Fruit fly (Drosophila melanogaster) whole organism, embryonic: Measurements from ENCODE around the gene Tsr1.
A peak's percentile ranks its signal among the peaks of the same experiment; 100 is the strongest.

Experiments used
- CG10267 ChIP-seq: fragments of 200-800 bp; sonication (Bioruptor generic); optimal IDR thresholded peaks from 2 replicates; lab custom pipeline; 2018; ENCODE audit warnings: missing biosample characterization, mild to moderate bottlenecking, missing genetic modification characterization, moderate library complexity
- CG10366 ChIP-seq: fragments of 200-800 bp; sonication (Bioruptor generic); IDR thresholded peaks from 2 replicates; pipeline ENCODE4 v1.3.6; 2022; ENCODE audit warnings: missing biosample characterization, missing genetic modification characterization
- CG10462 ChIP-seq: fragments of 200-800 bp; sonication (Bioruptor generic); optimal IDR thresholded peaks from 2 replicates; lab custom pipeline; 2016; ENCODE audit warnings: missing biosample characterization, missing genetic modification characterization
- CG10979 ChIP-seq: fragments of 200-800 bp; sonication (Bioruptor generic); optimal IDR thresholded peaks from 2 replicates; lab custom pipeline; 2018; ENCODE audit warnings: missing biosample characterization, mild to moderate bottlenecking, missing genetic modification characterization, moderate library complexity
- CG11695 ChIP-seq: fragments of 200-800 bp; sonication (Bioruptor generic); IDR thresholded peaks from 3 replicates; pipeline ENCODE4 v1.3.6; 2022; ENCODE audit warnings: missing biosample characterization, missing genetic modification characterization
- CG12104 ChIP-seq: fragments of 200-800 bp; sonication (Bioruptor generic); optimal IDR thresholded peaks from 3 replicates; lab custom pipeline; 2016; ENCODE audit warnings: missing biosample characterization, missing genetic modification characterization
- CG1233 ChIP-seq: fragments of 200-800 bp; sonication (Bioruptor generic); optimal IDR thresholded peaks from 4 replicates; lab custom pipeline; 2018; ENCODE audit warnings: missing biosample characterization, mild to moderate bottlenecking, missing genetic modification characterization
- CG12659 ChIP-seq: fragments of 200-800 bp; sonication (Bioruptor generic); optimal IDR thresholded peaks from 3 replicates; lab custom pipeline; 2017; ENCODE audit warnings: mild to moderate bottlenecking, missing biosample characterization, missing genetic modification reagents, missing genetic modification characterization
- CG15601 ChIP-seq: fragments of 200-800 bp; sonication (Bioruptor generic); optimal IDR thresholded peaks from 3 replicates; lab custom pipeline; 2019; ENCODE audit warnings: missing biosample characterization, mild to moderate bottlenecking, missing genetic modification characterization, moderate library complexity
- CG1602 ChIP-seq: fragments of 200-800 bp; sonication (Bioruptor generic); optimal IDR thresholded peaks from 3 replicates; lab custom pipeline; 2016; ENCODE audit warnings: missing biosample characterization, missing genetic modification characterization
- CG17359 ChIP-seq: fragments of 200-800 bp; sonication (Bioruptor generic); optimal IDR thresholded peaks from 3 replicates; lab custom pipeline; 2018; ENCODE audit warnings: missing biosample characterization, mild to moderate bottlenecking, missing genetic modification characterization, moderate library complexity
- CG1792 ChIP-seq: fragments of 200-800 bp; sonication (Bioruptor generic); optimal IDR thresholded peaks from 2 replicates; lab custom pipeline; 2016; ENCODE audit warnings: missing biosample characterization, missing genetic modification characterization
- CG1832 ChIP-seq: fragments of 200-800 bp; sonication (Bioruptor generic); optimal IDR thresholded peaks from 2 replicates; lab custom pipeline; 2017; ENCODE audit warnings: missing biosample characterization, mild to moderate bottlenecking, missing genetic modification characterization, inconsistent platforms
- CG2202 ChIP-seq: fragments of 200-800 bp; sonication (Bioruptor generic); optimal IDR thresholded peaks from 2 replicates; lab custom pipeline; 2018; ENCODE audit warnings: missing biosample characterization, mild to moderate bottlenecking, missing genetic modification characterization
- CG2678 ChIP-seq: fragments of 200-800 bp; sonication (Bioruptor generic); optimal IDR thresholded peaks from 3 replicates; lab custom pipeline; 2019; ENCODE audit warnings: missing biosample characterization, mild to moderate bottlenecking, missing genetic modification characterization, moderate library complexity
- CG3163 ChIP-seq: fragments of 200-800 bp; sonication (Bioruptor generic); optimal IDR thresholded peaks from 3 replicates; lab custom pipeline; 2016; ENCODE audit warnings: missing biosample characterization, missing genetic modification characterization
- CG43689 ChIP-seq: fragments of 200-800 bp; sonication (Bioruptor generic); IDR thresholded peaks from 2 replicates; pipeline ENCODE4 v1.3.6; 2022; ENCODE audit warnings: missing biosample characterization, missing genetic modification characterization
- CG4404 ChIP-seq: fragments of 200-800 bp; sonication (Bioruptor generic); IDR thresholded peaks from 2 replicates; pipeline ENCODE4 v1.3.6; 2022; ENCODE audit warnings: missing biosample characterization, missing genetic modification characterization
- CG6791 ChIP-seq: fragments of 200-800 bp; sonication (Bioruptor generic); IDR thresholded peaks from 3 replicates; pipeline ENCODE4 v1.3.6; 2022; ENCODE audit warnings: missing biosample characterization, missing genetic modification characterization; ENCODE audit not compliant: partially characterized antibody
- CG7839 ChIP-seq: fragments of 200-800 bp; sonication (Bioruptor generic); optimal IDR thresholded peaks from 3 replicates; lab custom pipeline; 2018; ENCODE audit warnings: missing biosample characterization, mild to moderate bottlenecking, missing genetic modification characterization, moderate library complexity
- Camta ChIP-seq: fragments of 200-800 bp; sonication (Bioruptor generic); optimal IDR thresholded peaks from 2 replicates; lab custom pipeline; 2016; ENCODE audit warnings: missing biosample characterization, missing genetic modification characterization
- Dek ChIP-seq: fragments of 200-800 bp; sonication (Bioruptor generic); optimal IDR thresholded peaks from 3 replicates; lab custom pipeline; 2019; ENCODE audit warnings: missing biosample characterization, mild to moderate bottlenecking, missing genetic modification characterization, moderate library complexity
- H2.0 ChIP-seq: fragments of 200-800 bp; sonication (Bioruptor generic); IDR thresholded peaks from 2 replicates; pipeline ENCODE4 v1.3.6; 2022; ENCODE audit warnings: missing biosample characterization, missing genetic modification characterization
- Hr3 ChIP-seq: fragments of 200-800 bp; sonication (Bioruptor generic); optimal IDR thresholded peaks from 3 replicates; lab custom pipeline; 2016; ENCODE audit warnings: missing biosample characterization, missing genetic modification characterization
- Lim3 ChIP-seq: fragments of 200-800 bp; sonication (Bioruptor generic); IDR thresholded peaks from 2 replicates; pipeline ENCODE4 v1.3.6; 2022; ENCODE audit warnings: missing biosample characterization, missing genetic modification characterization
- Lpt ChIP-seq: fragments of >200 bp; optimal IDR thresholded peaks from 2 replicates; lab custom pipeline; 2018; ENCODE audit warnings: missing biosample characterization, missing genetic modification characterization
- Mad ChIP-seq: fragments of 200-800 bp; sonication (Bioruptor generic); optimal IDR thresholded peaks from 2 replicates; lab custom pipeline; 2016; ENCODE audit warnings: missing biosample characterization, missing genetic modification characterization
- aop ChIP-seq: fragments of 200-800 bp; sonication (Bioruptor generic); IDR thresholded peaks from 2 replicates; pipeline ENCODE4 v1.3.6; 2022; ENCODE audit warnings: missing biosample characterization, missing genetic modification characterization
- br ChIP-seq: fragments of >200 bp; optimal IDR thresholded peaks from 2 replicates; lab custom pipeline; 2017
- caup ChIP-seq: fragments of 200-800 bp; sonication (Bioruptor generic); optimal IDR thresholded peaks from 3 replicates; lab custom pipeline; 2017; ENCODE audit warnings: missing biosample characterization, mild to moderate bottlenecking, missing genetic modification characterization, moderate library complexity; ENCODE audit not compliant: severe bottlenecking
- chn ChIP-seq: fragments of 200-800 bp; sonication (Bioruptor generic); optimal IDR thresholded peaks from 2 replicates; lab custom pipeline; 2016; ENCODE audit warnings: missing biosample characterization, missing genetic modification characterization
- dmrt99B ChIP-seq: fragments of 200-800 bp; sonication (Bioruptor generic); optimal IDR thresholded peaks from 2 replicates; lab custom pipeline; 2018; ENCODE audit warnings: missing biosample characterization, mild to moderate bottlenecking, missing genetic modification characterization, moderate library complexity
- gt ChIP-seq: fragments of 200-800 bp; sonication (Bioruptor generic); IDR thresholded peaks from 2 replicates; pipeline ENCODE4 v1.3.6; 2022; ENCODE audit warnings: missing biosample characterization, missing genetic modification characterization
- hbn ChIP-seq: fragments of 200-800 bp; sonication (Bioruptor generic); IDR thresholded peaks from 2 replicates; pipeline ENCODE4 v1.3.6; 2022; ENCODE audit warnings: missing biosample characterization, missing genetic modification characterization; ENCODE audit not compliant: partially characterized antibody
- her ChIP-seq: fragments of 200-800 bp; sonication (Bioruptor generic); optimal IDR thresholded peaks from 2 replicates; lab custom pipeline; 2016; ENCODE audit warnings: missing biosample characterization, missing genetic modification characterization
- jumu ChIP-seq: fragments of 200-800 bp; sonication (Bioruptor generic); optimal IDR thresholded peaks from 3 replicates; lab custom pipeline; 2016; ENCODE audit warnings: missing biosample characterization, missing genetic modification characterization
- mam ChIP-seq: fragments of 200-800 bp; sonication (Bioruptor generic); optimal IDR thresholded peaks from 3 replicates; lab custom pipeline; 2016; ENCODE audit warnings: missing biosample characterization, missing genetic modification characterization
- mirr ChIP-seq: fragments of 200-800 bp; sonication (Bioruptor generic); optimal IDR thresholded peaks from 3 replicates; lab custom pipeline; 2018; ENCODE audit warnings: missing biosample characterization, mild to moderate bottlenecking, missing genetic modification characterization
- nom ChIP-seq: fragments of 200-800 bp; sonication (Bioruptor generic); optimal IDR thresholded peaks from 2 replicates; lab custom pipeline; 2017; ENCODE audit warnings: missing biosample characterization, missing genetic modification characterization, mild to moderate bottlenecking, moderate library complexity, missing genetic modification reagents
- p53 ChIP-seq: fragments of 200-800 bp; sonication (Bioruptor generic); optimal IDR thresholded peaks from 2 replicates; lab custom pipeline; 2016; ENCODE audit warnings: missing biosample characterization, missing genetic modification characterization
- pho ChIP-seq: fragments of 200-800 bp; sonication (Bioruptor generic); optimal IDR thresholded peaks from 2 replicates; lab custom pipeline; 2016; ENCODE audit warnings: missing biosample characterization, missing genetic modification characterization
- ro ChIP-seq: fragments of 200-800 bp; sonication (Bioruptor generic); IDR thresholded peaks from 2 replicates; pipeline ENCODE4 v1.3.6; 2022; ENCODE audit warnings: missing biosample characterization, missing genetic modification characterization
- sd ChIP-seq: fragments of 200-800 bp; sonication (Bioruptor generic); optimal IDR thresholded peaks from 3 replicates; lab custom pipeline; 2018; ENCODE audit warnings: missing biosample characterization, mild to moderate bottlenecking, missing genetic modification characterization, moderate library complexity
- sens-2 ChIP-seq: fragments of 200-800 bp; sonication (Bioruptor generic); IDR thresholded peaks from 2 replicates; pipeline ENCODE4 v1.3.6; 2022; ENCODE audit warnings: missing biosample characterization, missing genetic modification characterization
- stwl ChIP-seq: fragments of 200-800 bp; sonication (Bioruptor generic); optimal IDR thresholded peaks from 3 replicates; lab custom pipeline; 2018; ENCODE audit warnings: missing biosample characterization, mild to moderate bottlenecking, missing genetic modification characterization, moderate library complexity
- tin ChIP-seq: fragments of 200-800 bp; sonication (Bioruptor generic); optimal IDR thresholded peaks from 3 replicates; lab custom pipeline; 2016; ENCODE audit warnings: missing biosample characterization, missing genetic modification characterization
- tll ChIP-seq, 2 experiments: fragments of 200-800 bp in 1 of 2; fragments of >200 bp in 1 of 2; sonication (Bioruptor generic) in 1 of 2; optimal IDR thresholded peaks; 2 replicates each; lab custom pipeline; 2017 to 2019; ENCODE audit warnings: missing biosample characterization in 2 of 2, missing genetic modification characterization in 2 of 2, mild to moderate bottlenecking in 1 of 2, moderate library complexity in 1 of 2
- usp ChIP-seq: fragments of >200 bp; optimal IDR thresholded peaks from 2 replicates; lab custom pipeline; 2017; ENCODE audit warnings: missing biosample characterization, missing genetic modification characterization
- z ChIP-seq: fragments of 200-800 bp; sonication (Bioruptor generic); IDR thresholded peaks from 3 replicates; pipeline ENCODE4 v1.3.6; 2022; ENCODE audit warnings: missing biosample characterization, missing genetic modification characterization

Tsr1 gene

dm6 chr3L:21285639-21286338 is 49.2 kb upstream of the Tsr1 start, which contains the start of the genes CG12974 and pzg (continued):
- TF ChIP-seq nom, result peak; percentile 51
- peak; percentile 59 for TF ChIP-seq Mad (GFP tag; lab: Kevin White, UChicago)
- TF ChIP-seq CG1832 (GFP tag; lab: Kevin White, UChicago), result peak; percentile 97
- TF ChIP-seq caup (GFP tag; lab: Kevin White, UChicago), result peak; percentile 73
- no peak for TF ChIP-seq mirr (GFP tag; lab: Kevin White, UChicago)
- peak; percentile 70 for TF ChIP-seq CG2678 (tag; lab: Kevin White, UChicago)
- TF ChIP-seq jumu (GFP tag; lab: Kevin White, UChicago), result peak; percentile 68
- TF ChIP-seq CG12659 (GFP tag; lab: Kevin White, UChicago), result peak; percentile 93
- peak; percentile 67; the same call in 2 of the 3 replicates for TF ChIP-seq CG6791 (GFP tag; lab: Robert Waterston, UW)
- TF ChIP-seq dmrt99B, result no peak
- TF ChIP-seq CG11695, result peak; percentile 34; the same call in 1 of the 3 replicates
- no peak for TF ChIP-seq usp (GFP tag; lab: Kevin White, UChicago)
- no peak; the same call in 1 of the 2 replicates for TF ChIP-seq aop
- peak; percentile 83 for TF ChIP-seq CG1602 (GFP tag; lab: Kevin White, UChicago)
- peak; percentile 74 for TF ChIP-seq CG1233 (GFP tag; lab: Kevin White, UChicago)
- TF ChIP-seq mam (GFP tag; lab: Kevin White, UChicago), result peak; percentile 65
- TF ChIP-seq CG10267 (tag; lab: Kevin White, UChicago), result peak; percentile 76
- TF ChIP-seq CG17359 (tag; lab: Kevin White, UChicago), result peak; percentile 54
- TF ChIP-seq CG2202 (tag; lab: Kevin White, UChicago), result peak; percentile 7
- TF ChIP-seq ro (GFP tag; lab: Robert Waterston, UW), result peak; percentile 64; the same call in 1 of the 2 replicates
- peak; percentile 87 for TF ChIP-seq CG15601 (tag; lab: Kevin White, UChicago)
- TF ChIP-seq sens-2, result peak; percentile 30; the same call in 1 of the 2 replicates
- TF ChIP-seq CG4404 (GFP tag; lab: Robert Waterston, UW), result peak; percentile 95
- no peak for TF ChIP-seq Lpt (GFP tag; lab: Kevin White, UChicago)
- TF ChIP-seq Camta, result peak; percentile 32
- no peak for TF ChIP-seq p53
- TF ChIP-seq her, result no peak
- peak; percentile 89 for TF ChIP-seq pho (GFP tag; lab: Kevin White, UChicago)
- peak; percentile 61 for TF ChIP-seq stwl (tag; lab: Kevin White, UChicago)
- no peak for TF ChIP-seq br (lab: Kevin White, UChicago)
- peak; percentile 84 for TF ChIP-seq CG10366
- no peak; the same call in 1 of the 2 replicates for TF ChIP-seq Lim3 (GFP tag; lab: Robert Waterston, UW)
- peak; percentile 93 for TF ChIP-seq CG10979 (tag; lab: Kevin White, UChicago)
- peak; percentile 69 for TF ChIP-seq CG43689 (GFP tag; lab: Robert Waterston, UW)
- peak; percentile 73; the same call in 1 of the 2 replicates for TF ChIP-seq H2.0 (GFP tag; lab: Robert Waterston, UW)
- TF ChIP-seq z (GFP tag; lab: Robert Waterston, UW), result no peak
- TF ChIP-seq gt, result peak; percentile 85
- peak; percentile 64 for TF ChIP-seq CG3163 (GFP tag; lab: Kevin White, UChicago)
- TF ChIP-seq hbn (GFP tag; lab: Robert Waterston, UW), result peak; percentile 20
- TF ChIP-seq CG1792 (GFP tag; lab: Kevin White, UChicago), result peak; percentile 98
- TF ChIP-seq Hr3 (GFP tag; lab: Kevin White, UChicago), result peak; percentile 88
- TF ChIP-seq tll (GFP tag; optimal IDR thresholded peaks at IDR 0.05; lab: Kevin White, UChicago), result peak; percentile 37 to 71
- no peak for TF ChIP-seq CG10462 (GFP tag; lab: Kevin White, UChicago)
- TF ChIP-seq CG7839 (tag; lab: Kevin White, UChicago), result peak; percentile 70
- peak; percentile 86 for TF ChIP-seq chn (GFP tag; lab: Kevin White, UChicago)
- peak; percentile 64 for TF ChIP-seq tin (GFP tag; lab: Kevin White, UChicago)
- TF ChIP-seq Dek (tag; lab: Kevin White, UChicago), result peak; percentile 56
- TF ChIP-seq sd (tag; lab: Kevin White, UChicago), result peak; percentile 98
- peak; percentile 80 for TF ChIP-seq CG12104
